Worm (Caenorhabditis elegans): ENCODE data around the gene fut-8.

DNA sequence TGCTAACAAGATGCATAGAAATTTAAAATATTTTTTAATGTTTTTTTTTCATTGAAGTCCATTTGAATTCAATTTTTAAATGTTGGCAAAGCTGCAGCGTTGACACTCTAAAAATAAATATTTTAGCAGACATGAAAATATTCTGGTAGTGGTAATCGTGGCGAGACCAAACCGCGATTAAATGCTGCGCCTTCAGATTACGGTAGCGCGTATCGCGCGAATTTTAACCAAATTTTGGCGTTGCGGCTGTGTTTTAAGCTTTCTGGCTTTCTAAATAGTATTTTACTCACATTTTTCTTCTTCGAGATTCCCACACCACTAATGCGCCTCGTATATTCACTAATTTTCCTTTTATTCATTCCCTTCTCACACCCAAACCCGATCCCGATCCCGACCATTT, 5.8 kb upstream of the fut-8 start, which contains the start of gene cpg-4:
- TF ChIP-seq nhr-12 (tag; optimal IDR thresholded peaks at IDR 0.05) (no peak), skn-1 (tag; optimal IDR thresholded peaks at IDR 0.05) (no peak), zag-1 (tag; optimal IDR thresholded peaks at IDR 0.05) (no peak), unc-55 (GFP tag; optimal IDR thresholded peaks at IDR 0.05) (no peak), elt-3 (tag; optimal IDR thresholded peaks at IDR 0.05) (no peak), R02D3.7 (tag; optimal IDR thresholded peaks at IDR 0.05) (no peak), lin-13 (GFP tag; optimal IDR thresholded peaks at IDR 0.05) (no peak), snpc-4 (tag; optimal IDR thresholded peaks at IDR 0.05) (no peak), nhr-11 (tag; optimal IDR thresholded peaks at IDR 0.05) (no peak), ceh-16 (tag; optimal IDR thresholded peaks at IDR 0.05) (no peak), lsy-2 (tag; optimal IDR thresholded peaks at IDR 0.05) (no peak), ztf-11 (tag; optimal IDR thresholded peaks at IDR 0.05) (no peak), nhr-129 (tag; optimal IDR thresholded peaks at IDR 0.05) (no peak)

Measured in whole organism, L2 larva.